Fruit fly (Drosophila melanogaster) ovary, adult (tissue): Measurements from ENCODE around the gene ftz.

ENCODE experiments used
- CG17801 ChIP-seq: fragments of 200-800 bp; optimal IDR thresholded peaks from 2 replicates; lab custom pipeline; 2019; ENCODE audit warnings: missing biosample characterization, mild to moderate bottlenecking, missing genetic modification characterization, moderate library complexity; ENCODE audit not compliant: partially characterized antibody

The ftz gene

DNA sequence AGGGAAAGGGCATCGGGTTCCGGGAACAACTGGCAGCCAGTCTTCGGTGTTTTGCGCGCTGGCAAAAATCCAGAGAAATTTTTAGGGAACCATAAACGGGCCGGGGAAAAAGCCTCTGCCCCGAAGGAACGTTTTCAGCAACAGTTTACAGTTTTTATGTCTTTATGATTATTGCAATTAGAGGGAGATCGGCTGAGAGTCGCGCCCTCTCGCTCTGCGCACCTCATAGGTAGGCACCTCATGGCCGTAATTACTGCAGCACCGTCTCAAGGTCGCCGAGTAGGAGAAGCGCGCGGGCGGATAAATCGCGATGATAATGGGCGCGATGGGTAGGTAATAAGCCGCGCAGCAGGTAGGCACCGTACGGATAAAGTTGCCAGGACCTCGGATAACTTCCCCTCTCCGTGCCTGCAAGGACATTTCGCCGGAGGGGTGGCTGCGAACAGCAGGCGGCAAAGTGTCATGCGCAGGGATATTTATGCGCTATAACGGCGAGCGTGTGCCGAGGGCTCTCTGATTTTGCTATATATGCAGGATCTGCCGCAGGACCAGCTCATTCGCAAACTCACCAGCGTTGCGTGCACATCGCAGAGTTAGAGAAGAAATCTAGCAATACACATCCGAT, at the start of gene ftz:
Gene ftz (plus strand): TSS at position 556 of the 625 bp plus-strand sequence.
- TF ChIP-seq CG17801 (GFP tag; lab: Kevin White, UChicago) = no peak

DNA sequence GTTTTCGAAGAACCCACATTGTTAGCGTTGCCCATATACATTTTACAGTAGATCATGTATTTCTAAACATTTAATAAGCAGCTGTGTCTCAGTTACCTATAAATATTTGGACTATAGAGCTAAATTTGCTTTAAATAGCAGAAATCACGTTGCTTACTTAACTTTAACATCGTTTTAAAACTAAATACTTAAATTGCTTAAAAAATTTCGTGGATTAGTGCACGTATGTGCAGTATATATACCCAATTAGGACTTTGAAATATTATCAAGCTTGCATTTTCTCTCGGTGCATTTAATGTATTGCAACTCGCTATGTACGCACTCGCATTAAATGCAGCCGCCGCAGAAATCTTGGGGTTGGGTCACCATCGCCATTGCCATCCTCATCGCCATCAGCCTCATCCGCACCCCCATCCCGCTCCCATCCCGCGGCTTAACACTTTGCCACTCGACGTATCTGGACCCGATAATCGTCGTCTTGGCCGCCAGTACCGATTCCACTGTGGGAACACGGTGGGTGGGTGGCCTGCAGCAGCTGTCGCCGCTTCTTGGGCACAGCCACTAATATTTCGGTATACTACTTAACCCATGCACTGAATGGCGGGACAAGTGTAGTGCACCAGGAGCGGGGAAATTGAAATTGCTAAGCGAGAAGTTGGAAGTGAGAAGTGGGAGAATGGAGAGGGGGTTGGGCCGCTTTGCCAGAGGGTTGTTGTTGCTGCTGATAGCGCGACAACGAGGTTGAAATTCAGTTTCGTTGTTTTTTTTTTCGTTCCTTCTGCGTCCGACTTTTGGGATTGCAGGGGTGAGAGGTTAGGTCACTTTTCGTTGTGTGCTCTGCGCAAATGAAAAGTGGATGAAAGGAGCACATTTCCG, 49.0 kb upstream of the ftz start:
- no peak for TF ChIP-seq CG17801 (GFP tag; lab: Kevin White, UChicago)

DNA sequence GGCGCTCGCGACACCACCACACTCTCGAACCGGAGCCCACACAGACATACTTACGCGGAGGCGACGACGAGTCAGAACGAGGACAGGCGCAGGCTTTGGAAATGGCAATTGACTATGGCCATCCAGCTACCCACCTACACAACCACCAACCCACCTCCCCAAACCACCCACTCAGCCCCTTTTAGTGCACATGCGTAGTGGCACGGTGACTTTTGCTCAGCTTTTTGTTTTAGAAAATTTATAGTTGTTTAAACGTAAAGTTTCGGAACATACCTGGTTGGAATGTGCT, 48.4 kb upstream of the ftz start:
- no peak for TF ChIP-seq CG17801 (GFP tag; lab: Kevin White, UChicago)

DNA sequence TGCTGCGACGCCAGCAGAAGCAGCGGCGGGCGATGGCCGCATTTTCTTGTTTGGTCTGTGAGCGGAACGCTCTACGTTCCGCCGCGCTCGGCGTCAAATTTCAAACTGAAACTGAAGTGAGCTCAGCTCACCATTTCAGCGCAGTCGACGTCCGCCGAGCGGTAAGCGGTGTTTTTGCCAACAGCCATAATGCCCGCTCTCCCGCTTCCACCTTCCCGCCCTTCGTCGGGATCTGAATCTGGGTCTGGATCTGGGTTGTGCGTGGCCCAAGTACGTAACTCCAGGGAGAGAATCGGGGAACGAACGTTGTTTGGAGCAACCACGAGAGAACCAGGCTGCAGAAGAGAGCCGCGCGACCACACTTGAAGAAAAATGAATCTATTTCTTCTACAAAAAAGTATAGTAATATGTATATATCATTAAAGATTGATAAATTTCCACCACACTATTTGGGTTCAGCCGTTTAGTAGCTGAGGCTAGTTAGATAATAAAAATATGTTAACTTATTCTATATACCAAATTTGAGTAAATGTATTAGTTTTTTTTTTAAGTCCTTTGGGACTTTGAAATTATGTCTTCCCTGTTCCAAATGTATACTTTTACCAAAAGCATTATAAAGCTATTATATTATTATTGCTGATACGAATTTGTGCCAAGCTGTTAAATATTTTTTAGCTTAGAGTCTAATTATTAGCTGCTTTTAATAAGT, 47.7 kb upstream of the ftz start:
- TF ChIP-seq CG17801 (GFP tag; lab: Kevin White, UChicago) = no peak

DNA sequence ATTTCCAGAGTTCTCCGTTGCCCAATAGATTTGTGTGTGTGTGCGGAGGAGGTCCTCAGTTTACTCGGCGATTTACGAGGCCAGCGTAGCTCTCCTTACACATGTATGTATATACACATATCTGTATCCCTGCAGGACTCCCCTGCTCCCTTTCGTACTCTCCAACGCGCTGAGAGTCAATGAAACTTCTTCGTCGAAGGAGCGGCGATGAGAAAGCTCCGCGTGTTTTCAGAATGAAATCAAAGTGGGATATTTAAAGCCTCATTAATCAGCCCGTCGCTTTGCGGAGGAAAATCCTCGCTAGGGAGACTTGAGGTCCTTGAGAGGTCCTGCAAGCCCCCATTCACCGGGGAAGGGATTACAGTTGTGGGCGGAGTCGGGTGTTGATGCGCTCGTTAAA, 46.9 kb upstream of the ftz start:
- no peak for TF ChIP-seq CG17801 (GFP tag; lab: Kevin White, UChicago)

DNA sequence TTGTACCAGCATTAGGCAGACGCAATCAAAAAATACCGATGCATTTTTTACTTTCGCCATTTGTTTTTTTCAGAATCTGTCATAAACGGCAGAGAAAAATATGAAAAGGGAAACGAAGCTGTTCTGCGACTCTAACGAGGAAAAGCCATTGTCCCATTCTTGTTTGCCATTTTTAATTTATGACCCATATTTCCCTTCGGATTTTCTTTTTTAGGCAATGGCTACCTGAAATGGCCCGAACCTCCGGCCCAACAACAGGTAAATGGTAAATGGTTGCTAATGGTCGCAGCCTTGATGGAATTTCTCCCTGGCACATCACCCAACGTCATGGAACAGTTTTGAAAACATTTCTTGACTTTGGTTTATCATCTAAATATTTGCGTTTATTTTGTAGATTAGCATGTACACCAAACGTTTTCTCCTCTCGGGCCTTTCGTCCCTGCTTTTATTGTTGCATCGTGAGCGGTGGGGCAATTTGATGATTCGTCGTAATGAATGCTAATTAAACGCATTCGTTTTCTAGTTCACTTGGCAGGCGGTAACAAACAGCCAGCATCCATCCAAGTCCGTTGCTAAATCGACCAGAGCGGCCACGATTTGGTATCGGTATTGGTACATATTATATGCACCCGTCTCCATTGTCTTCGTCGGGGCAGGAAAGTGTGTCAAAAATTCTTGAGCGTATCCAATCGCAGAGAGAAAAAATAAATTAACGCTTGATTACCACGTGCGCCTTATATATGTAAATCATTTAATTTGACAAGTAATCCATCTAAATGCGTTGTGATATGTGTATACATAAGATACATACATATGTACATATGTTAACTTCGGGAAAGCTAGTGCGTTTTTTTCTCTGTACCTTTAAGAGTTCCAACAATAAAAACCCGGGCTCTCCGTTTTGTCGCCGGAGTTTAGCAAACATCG, 45.9 kb upstream of the ftz start:
- no peak for TF ChIP-seq CG17801 (GFP tag; lab: Kevin White, UChicago)

DNA sequence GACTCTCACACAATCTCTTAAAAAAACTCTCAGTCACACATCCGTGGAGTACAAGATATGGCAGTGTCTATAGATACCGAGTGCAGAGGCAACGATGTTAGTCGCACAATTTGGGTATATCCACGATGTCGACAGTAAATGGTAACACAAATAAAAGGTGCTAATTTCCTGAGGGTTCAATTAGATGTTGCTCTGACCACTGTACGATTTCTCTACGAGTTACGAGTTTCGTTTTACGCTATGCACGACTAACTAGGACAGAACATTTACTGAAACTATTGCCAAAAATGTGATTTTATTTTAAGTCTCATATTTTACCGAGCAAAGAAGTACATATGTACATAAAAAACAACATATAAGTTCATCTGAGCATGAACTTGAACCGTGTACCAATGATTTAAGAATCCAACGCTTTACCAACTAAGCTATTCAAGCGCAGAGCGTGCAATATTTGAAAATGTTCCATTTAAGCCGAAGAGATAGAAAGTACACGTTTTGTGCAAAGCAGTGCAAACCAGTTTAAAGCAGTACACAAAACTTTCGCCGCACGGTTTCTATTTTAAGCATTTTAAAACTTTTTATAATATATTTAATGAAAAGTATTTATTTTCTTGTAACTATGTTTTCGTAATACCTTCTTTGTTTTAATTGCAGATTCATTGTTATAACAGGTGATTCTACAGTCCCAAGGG, 45.1 kb upstream of the ftz start:
- TF ChIP-seq CG17801 (GFP tag; lab: Kevin White, UChicago) = no peak

DNA sequence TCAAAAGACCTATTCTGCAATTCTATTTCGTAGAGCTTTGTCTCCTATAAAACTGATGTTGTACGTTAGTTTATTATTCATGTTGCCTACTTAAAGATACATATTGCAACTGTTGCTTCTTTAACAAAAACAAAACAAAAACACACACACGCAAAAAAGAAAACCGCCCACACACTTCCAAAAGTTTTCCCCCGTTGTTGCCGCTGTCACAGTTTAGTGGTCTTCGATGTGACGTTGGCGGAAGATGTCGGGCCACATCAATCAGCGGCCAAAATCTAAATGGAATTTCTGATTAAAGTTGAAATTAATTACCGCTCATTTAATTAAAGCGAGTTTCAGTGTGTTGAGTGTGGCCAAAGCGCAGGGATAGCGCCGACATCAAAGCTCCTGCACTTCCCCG, 37.3 kb upstream of the ftz start:
- no peak for TF ChIP-seq CG17801 (GFP tag; lab: Kevin White, UChicago)

DNA sequence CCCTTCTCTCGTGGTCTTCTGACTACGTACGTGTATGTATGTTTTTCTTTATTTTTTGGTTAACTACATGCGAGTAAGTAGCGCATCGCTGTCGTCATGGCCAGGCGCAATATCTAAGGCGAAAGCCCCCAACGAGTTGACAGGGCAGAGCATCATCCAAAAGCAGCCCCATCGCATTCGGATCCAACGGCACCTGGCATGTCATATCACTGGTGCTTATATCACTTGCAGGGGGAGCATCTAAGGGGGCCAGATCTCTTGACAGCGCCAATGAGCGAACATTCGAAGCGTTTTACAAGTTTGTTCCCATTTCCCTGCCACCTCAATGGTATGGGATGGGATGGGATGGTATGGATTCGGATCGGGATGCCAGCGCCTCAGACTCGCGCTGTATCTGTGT, 35.9 kb upstream of the ftz start:
- no peak for TF ChIP-seq CG17801 (GFP tag; lab: Kevin White, UChicago)

DNA sequence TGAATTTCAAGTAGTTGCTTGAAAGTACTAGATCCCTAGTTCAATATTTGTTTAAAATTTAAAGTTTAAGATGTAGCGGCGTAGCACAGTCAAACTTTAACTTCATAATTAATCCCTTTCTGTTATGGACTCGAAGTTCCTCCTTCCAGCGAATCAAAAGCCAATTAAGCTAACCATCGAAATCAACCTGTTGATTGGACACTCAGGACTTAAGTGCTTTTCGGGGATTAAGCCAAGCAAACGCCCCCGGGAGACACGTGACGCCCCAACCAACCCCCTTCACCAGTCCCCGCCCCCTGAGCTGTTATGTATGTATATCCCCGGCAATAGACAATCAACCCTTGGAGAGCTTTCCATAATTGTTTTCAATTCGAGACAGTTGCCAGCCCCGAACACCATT, 32.4 kb upstream of the ftz start:
- TF ChIP-seq CG17801 (GFP tag; lab: Kevin White, UChicago) = no peak

DNA sequence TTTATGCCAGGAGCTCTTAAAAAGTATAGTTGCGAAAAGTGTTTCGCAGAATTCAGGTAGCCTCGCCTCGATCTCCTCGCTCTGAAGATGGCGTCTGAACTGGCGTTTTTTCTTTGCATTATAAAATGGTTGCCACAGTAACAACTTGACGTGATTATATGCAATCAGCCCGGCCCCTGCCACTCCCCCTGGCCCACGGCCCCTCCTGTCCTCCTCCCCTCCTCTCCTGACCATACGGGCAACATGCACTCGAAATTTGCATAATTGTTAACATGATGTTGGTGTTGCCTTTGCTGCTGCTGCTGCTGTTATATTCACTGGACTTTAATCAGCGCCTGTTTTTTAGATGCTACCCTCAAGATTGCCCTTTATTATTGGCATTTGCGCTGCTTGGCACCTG, 25.5 kb upstream of the ftz start:
- TF ChIP-seq CG17801 (GFP tag; lab: Kevin White, UChicago) = no peak

DNA sequence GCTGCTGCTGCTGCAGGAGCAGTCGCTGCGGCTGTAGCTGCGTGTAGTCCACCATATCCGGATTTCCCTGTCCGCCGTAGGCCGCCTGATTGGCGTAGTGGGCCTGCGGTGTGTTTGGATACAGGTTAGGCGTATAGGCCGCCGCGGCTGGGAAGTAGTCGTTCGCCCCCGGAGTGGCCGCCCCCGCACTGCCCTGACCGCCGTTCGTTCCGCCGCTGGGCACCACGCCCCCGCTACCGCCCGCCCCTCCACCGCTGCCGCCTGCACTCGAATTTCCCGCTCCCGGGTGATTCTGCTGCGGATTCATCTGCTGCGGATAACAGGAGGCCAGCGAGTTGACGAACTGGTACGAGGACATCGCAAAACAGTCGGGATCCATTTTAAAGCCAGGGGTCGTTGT, 22.3 kb upstream of the ftz start:
- no peak for TF ChIP-seq CG17801 (GFP tag; lab: Kevin White, UChicago)

DNA sequence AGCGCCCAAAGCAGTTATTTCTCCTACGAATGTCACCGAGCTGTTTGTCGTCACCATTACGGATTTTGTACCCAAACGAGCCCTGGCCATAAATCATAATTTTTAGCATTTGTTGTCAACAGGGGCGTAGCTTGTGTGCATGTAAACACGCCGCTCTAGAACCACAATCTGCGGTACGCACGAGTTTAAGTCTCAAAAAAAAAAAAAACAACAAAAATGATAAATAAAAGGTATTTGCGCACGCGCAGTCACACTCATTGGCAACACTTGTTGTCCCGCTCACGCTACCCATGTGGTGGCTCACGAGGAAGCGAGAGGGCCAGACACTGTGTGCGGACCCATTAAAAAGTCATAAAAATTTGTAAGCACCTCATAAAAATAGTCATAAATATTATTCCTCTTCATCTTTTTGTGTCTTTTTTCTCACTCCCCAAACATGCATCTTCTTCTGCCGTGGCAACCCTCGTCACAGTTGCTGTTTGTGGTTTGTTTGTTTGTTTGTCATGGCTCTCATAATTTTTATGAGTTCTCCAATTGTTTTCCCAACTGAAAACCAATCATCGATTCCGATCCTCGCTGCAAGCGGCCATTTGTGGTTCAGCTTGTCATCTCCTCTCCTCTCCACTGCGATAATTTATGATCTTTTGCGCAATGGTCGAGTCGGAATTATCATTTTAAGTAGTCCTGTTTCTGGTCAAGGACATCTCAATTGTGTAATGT, 18.5 kb upstream of the ftz start:
- TF ChIP-seq CG17801 (GFP tag; lab: Kevin White, UChicago) = no peak
